Fruit fly (Drosophila melanogaster): Measurements from ENCODE around the gene hb.

hb gene

DNA sequence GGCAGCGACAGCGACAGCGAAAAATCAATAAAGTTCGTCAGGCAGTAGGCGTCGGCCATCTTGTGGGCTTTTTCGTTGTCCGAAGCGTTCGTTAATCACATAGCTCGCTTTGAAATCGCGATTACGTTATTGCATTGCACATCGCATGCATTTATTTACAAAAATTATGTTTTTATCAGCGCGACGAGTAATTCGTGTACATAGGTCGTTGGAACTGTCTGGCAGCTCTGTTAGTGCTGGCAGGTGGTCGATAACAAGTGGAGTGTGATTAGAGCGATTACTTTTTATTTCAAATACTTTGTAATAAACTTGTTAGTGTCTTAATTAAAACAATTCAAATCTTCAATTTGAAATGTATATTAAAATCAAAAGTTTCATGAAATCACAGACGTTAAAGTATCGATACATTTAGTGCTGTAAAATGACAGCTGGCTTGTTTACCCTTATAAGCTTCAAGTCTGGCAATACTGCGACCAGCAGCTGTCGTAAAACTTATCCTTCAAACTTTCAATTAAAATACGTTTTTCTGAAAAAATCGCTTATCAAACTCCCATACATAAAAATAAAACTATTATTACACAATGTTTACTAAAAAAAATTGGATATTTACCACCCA lies 33.8 kb downstream of the hb start, which contains the start of gene CG8032 (continued):
- TF ChIP-seq sisA (GFP tag; IDR thresholded peaks at IDR 0.05), result no peak
- TF ChIP-seq ase (GFP tag; IDR thresholded peaks at IDR 0.05), result peak; percentile 53; the same call in 2 of the 3 replicates
- TF ChIP-seq Dp (GFP tag; optimal IDR thresholded peaks at IDR 0.05), result peak; percentile 37
- no peak; the same call in 1 of the 2 replicates for TF ChIP-seq bbx (GFP tag; IDR thresholded peaks at IDR 0.05; ENCODE audit: partially characterized antibody)
- peak; percentile 61 for TF ChIP-seq CG13775 (GFP tag; optimal IDR thresholded peaks at IDR 0.05)
- no peak for TF ChIP-seq Jarid2 (GFP tag; optimal IDR thresholded peaks at IDR 0.05)
- no peak; the same call in 2 of the 3 replicates for TF ChIP-seq CG7963 (GFP tag; IDR thresholded peaks at IDR 0.05; ENCODE audit: partially characterized antibody)
- TF ChIP-seq croc (GFP tag; conservative IDR thresholded peaks at IDR 0.05), result no peak
- TF ChIP-seq gsb-n (tag; optimal IDR thresholded peaks at IDR 0.05), result peak; percentile 23
- TF ChIP-seq Nf-YC (tag; optimal IDR thresholded peaks at IDR 0.05), result peak; percentile 50
- peak; percentile 72 for TF ChIP-seq CG9932 (GFP tag; IDR thresholded peaks at IDR 0.05)
- TF ChIP-seq Bgb (GFP tag; IDR thresholded peaks at IDR 0.05; ENCODE audit: partially characterized antibody), result peak; percentile 65
- TF ChIP-seq Sox102F (GFP tag; optimal IDR thresholded peaks at IDR 0.05), result peak; percentile 48
- TF ChIP-seq danr (GFP tag; IDR thresholded peaks at IDR 0.05), result no peak
- TF ChIP-seq HLH3B (GFP tag; IDR thresholded peaks at IDR 0.05), result no peak
- peak; percentile 94 for TF ChIP-seq Sry-δ (GFP tag; optimal IDR thresholded peaks at IDR 0.05)
- TF ChIP-seq CG3281 (GFP tag; optimal IDR thresholded peaks at IDR 0.05), result no peak
- peak; percentile 18 for TF ChIP-seq CG10979 (tag; optimal IDR thresholded peaks at IDR 0.05)
- TF ChIP-seq CG10462 (GFP tag; optimal IDR thresholded peaks at IDR 0.05), result peak; percentile 37
- TF ChIP-seq shn (GFP tag; optimal IDR thresholded peaks at IDR 0.05), result peak; percentile 36
- TF ChIP-seq tap (tag; optimal IDR thresholded peaks at IDR 0.05), result peak; percentile 16
- peak; percentile 83 for TF ChIP-seq trem (tag; optimal IDR thresholded peaks at IDR 0.05)
- TF ChIP-seq kah (GFP tag; optimal IDR thresholded peaks at IDR 0.05), result peak; percentile 44
- peak; percentile 48; the same call in 2 of the 3 replicates for TF ChIP-seq CG17361 (GFP tag; IDR thresholded peaks at IDR 0.05)
- TF ChIP-seq kay (GFP tag; optimal IDR thresholded peaks at IDR 0.05), result peak; percentile 52
- peak; percentile 50 for TF ChIP-seq Hsf (GFP tag; optimal IDR thresholded peaks at IDR 0.05)
- TF ChIP-seq CG8924 (tag; optimal IDR thresholded peaks at IDR 0.05), result peak; percentile 47

DNA sequence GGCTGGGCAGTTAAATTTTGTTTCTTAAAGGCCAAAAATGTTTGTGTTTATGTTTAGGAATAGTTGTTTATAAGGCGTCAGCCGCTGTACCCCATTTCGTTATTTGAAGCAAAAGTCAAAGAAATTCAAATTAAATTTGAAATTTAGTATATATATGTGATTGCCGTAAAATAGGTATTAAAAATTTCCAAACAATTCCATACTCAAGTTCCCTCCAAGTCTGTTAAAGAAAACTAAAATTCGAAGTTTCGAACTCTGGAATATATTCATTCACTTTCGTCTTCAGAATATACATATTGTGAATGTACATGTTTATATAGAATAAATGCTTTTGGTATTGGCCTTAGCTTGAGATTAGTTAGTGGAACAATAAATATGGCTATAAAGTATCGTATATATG lies 37.0 kb downstream of the hb start, which contains the start of gene bel:
Gene bel, minus strand, starts transcription at position 101 of the 400 bp plus-strand sequence.
- TF ChIP-seq tgo (GFP tag; IDR thresholded peaks at IDR 0.05), result 0 out of 3 replicates have a peak, but pooled peaks have one; percentile 1
- TF ChIP-seq CG1602 (GFP tag; optimal IDR thresholded peaks at IDR 0.05), result no peak

dm6 chr3R:8659907-8660660 lies 37.5 kb downstream of the hb start:
- TF ChIP-seq CG10267 (tag; optimal IDR thresholded peaks at IDR 0.05) (peak; percentile 75), dm (GFP tag; optimal IDR thresholded peaks at IDR 0.05) (peak; percentile 99), Dll (GFP tag; IDR thresholded peaks at IDR 0.05; ENCODE audit: partially characterized antibody) (peak; percentile 81), CG14050 (GFP tag; IDR thresholded peaks at IDR 0.05) (no peak), CG2120 (GFP tag; optimal IDR thresholded peaks at IDR 0.05) (peak; percentile 42), Pdp1 (GFP tag; optimal IDR thresholded peaks at IDR 0.05) (peak in 1 of 2 experiments; percentile 19), ash1 (GFP tag; optimal IDR thresholded peaks at IDR 0.05) (no peak), NFAT (GFP tag; IDR thresholded peaks at IDR 0.05) (peak; percentile 92), tap (tag; optimal IDR thresholded peaks at IDR 0.05) (no peak), nerfin-2 (GFP tag; IDR thresholded peaks at IDR 0.05; ENCODE audit: partially characterized antibody) (peak; percentile 60), CG9932 (GFP tag; IDR thresholded peaks at IDR 0.05) (peak; percentile 66), CG10209 (GFP tag; optimal IDR thresholded peaks at IDR 0.05) (no peak), CG4617 (GFP tag; optimal IDR thresholded peaks at IDR 0.05; ENCODE audit: borderline replicate concordance) (peak; percentile 77), CG3163 (GFP tag; optimal IDR thresholded peaks at IDR 0.05) (peak; percentile 52), Drgx (GFP tag; IDR thresholded peaks at IDR 0.05) (no peak), Sox100B (GFP tag; optimal IDR thresholded peaks at IDR 0.05) (no peak), CG12155 (GFP tag; optimal IDR thresholded peaks at IDR 0.05) (peak; percentile 81), bsh (GFP tag; optimal IDR thresholded peaks at IDR 0.05) (peak in 1 of 2 experiments; percentile 26), Nf-YC (tag; optimal IDR thresholded peaks at IDR 0.05) (peak; percentile 54)

All from whole organism, embryonic.